Worm (Caenorhabditis elegans): ENCODE measurements around the gene sul-1.

DNA sequence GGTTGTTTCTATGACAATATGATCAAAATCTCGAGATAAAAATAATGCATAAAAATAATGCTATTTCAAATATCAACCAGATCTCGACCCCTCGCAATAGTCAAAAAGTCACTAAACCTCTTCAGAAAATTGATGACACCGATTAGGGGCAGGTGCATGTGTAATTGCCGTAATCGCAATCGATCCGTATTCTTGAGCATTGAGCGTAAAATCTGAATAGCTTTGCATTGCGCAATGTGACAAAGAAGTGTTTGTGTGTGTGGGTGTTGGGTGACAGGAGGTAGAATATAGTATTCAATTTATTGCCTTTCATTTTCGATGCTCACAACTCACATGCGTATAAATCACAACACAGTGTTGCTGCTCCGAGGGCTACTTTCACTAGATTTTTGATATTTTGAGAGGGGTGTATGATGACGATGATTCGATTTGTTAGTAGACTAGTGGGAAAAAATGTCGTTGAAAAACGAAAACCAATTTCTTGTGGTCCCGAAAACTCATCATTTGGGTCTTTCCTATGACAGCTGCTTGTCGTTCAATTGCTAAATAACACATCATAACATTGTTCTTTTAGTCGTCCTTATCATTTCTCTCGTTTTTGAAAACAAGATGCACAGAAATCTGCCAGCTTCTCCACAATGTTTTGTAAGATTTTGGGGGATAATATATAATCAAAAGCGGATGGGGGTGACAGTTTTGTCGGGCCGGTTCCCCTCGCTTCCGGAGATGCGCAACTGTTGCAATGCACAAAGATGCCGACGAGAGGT is 45.4 kb upstream of the sul-1 start:
- TF ChIP-seq klf-2 (GFP tag; conservative IDR thresholded peaks at IDR 0.05) (no peak), med-1 (GFP tag; optimal IDR thresholded peaks at IDR 0.05; ENCODE audit: insufficient read depth) (no peak)

Measured in whole organism, midembryonic.